Fruit fly (Drosophila melanogaster) whole organism, prepupa: ENCODE results near the gene CG7320.

Experiments used
- Blimp-1 ChIP-seq: fragments of 200-800 bp; sonication (Bioruptor generic); optimal IDR thresholded peaks from 3 replicates; lab custom pipeline; 2017; ENCODE audit warnings: missing biosample characterization, missing genetic modification characterization, mild to moderate bottlenecking, moderate library complexity, missing genetic modification reagents
- CG10631 ChIP-seq: fragments of 200-800 bp; sonication (Bioruptor generic); optimal IDR thresholded peaks from 2 replicates; lab custom pipeline; 2016; ENCODE audit warnings: missing biosample characterization, missing genetic modification characterization
- CG10669 ChIP-seq: fragments of 200-800 bp; sonication (Bioruptor generic); optimal IDR thresholded peaks from 3 replicates; lab custom pipeline; 2018; ENCODE audit warnings: missing biosample characterization, mild to moderate bottlenecking, missing genetic modification characterization, moderate library complexity
- CG11294 ChIP-seq: fragments of 200-800 bp; sonication (Bioruptor generic); IDR thresholded peaks from 2 replicates; pipeline ENCODE4 v1.3.6; 2022; ENCODE audit warnings: missing biosample characterization, missing genetic modification characterization
- CG11762 ChIP-seq: fragments of 200-800 bp; sonication (Bioruptor generic); optimal IDR thresholded peaks from 3 replicates; lab custom pipeline; 2016; ENCODE audit warnings: missing biosample characterization, missing genetic modification characterization; ENCODE audit not compliant: insufficient read depth
- CG11902 ChIP-seq: fragments of 200-800 bp; sonication (Bioruptor generic); optimal IDR thresholded peaks from 3 replicates; lab custom pipeline; 2016; ENCODE audit warnings: missing biosample characterization, missing genetic modification characterization
- CG15336 ChIP-seq: fragments of 200-800 bp; sonication (Bioruptor generic); IDR thresholded peaks from 2 replicates; pipeline ENCODE4 v1.3.6; 2022; ENCODE audit warnings: missing biosample characterization, missing genetic modification characterization
- CG1621 ChIP-seq: fragments of 200-800 bp; sonication (Bioruptor generic); optimal IDR thresholded peaks from 3 replicates; lab custom pipeline; 2018; ENCODE audit warnings: missing biosample characterization, mild to moderate bottlenecking, missing genetic modification characterization
- CG16779 ChIP-seq: fragments of 200-800 bp; sonication (Bioruptor generic); optimal IDR thresholded peaks from 3 replicates; lab custom pipeline; 2017; ENCODE audit warnings: missing biosample characterization, mild to moderate bottlenecking, missing genetic modification characterization
- CG3032 ChIP-seq: fragments of 200-800 bp; optimal IDR thresholded peaks from 2 replicates; lab custom pipeline; 2019; ENCODE audit warnings: missing biosample characterization, mild to moderate bottlenecking, missing genetic modification characterization, moderate library complexity
- CG31627 ChIP-seq: fragments of 200-800 bp; sonication (Bioruptor generic); optimal IDR thresholded peaks from 3 replicates; lab custom pipeline; 2016; ENCODE audit warnings: missing biosample characterization, missing genetic modification characterization
- CG32006 ChIP-seq: fragments of 200-800 bp; sonication (Bioruptor generic); optimal IDR thresholded peaks from 3 replicates; lab custom pipeline; 2017; ENCODE audit warnings: missing biosample characterization, mild to moderate bottlenecking, missing genetic modification characterization
- CG34406 ChIP-seq: fragments of 200-800 bp; sonication (Bioruptor generic); optimal IDR thresholded peaks from 3 replicates; lab custom pipeline; 2016; ENCODE audit warnings: missing biosample characterization, missing genetic modification characterization
- CG3919 ChIP-seq: fragments of 200-800 bp; sonication (Bioruptor generic); optimal IDR thresholded peaks from 3 replicates; lab custom pipeline; 2016; ENCODE audit warnings: missing biosample characterization, missing genetic modification characterization
- CG4318 ChIP-seq: fragments of 200-800 bp; sonication (Bioruptor generic); optimal IDR thresholded peaks from 3 replicates; lab custom pipeline; 2017; ENCODE audit warnings: missing biosample characterization, mild to moderate bottlenecking, missing genetic modification characterization
- CG6276 ChIP-seq: fragments of 200-800 bp; sonication (Bioruptor generic); optimal IDR thresholded peaks from 2 replicates; lab custom pipeline; 2017; ENCODE audit warnings: missing biosample characterization, mild to moderate bottlenecking, missing genetic modification characterization
- CG6792 ChIP-seq: fragments of 200-800 bp; sonication (Bioruptor generic); optimal IDR thresholded peaks from 3 replicates; lab custom pipeline; 2016; ENCODE audit warnings: missing biosample characterization, missing genetic modification characterization
- CG6808 ChIP-seq: fragments of 200-800 bp; sonication (Bioruptor generic); optimal IDR thresholded peaks from 3 replicates; lab custom pipeline; 2017; ENCODE audit warnings: missing biosample characterization, missing genetic modification characterization, mild to moderate bottlenecking, moderate library complexity, missing genetic modification reagents
- CG6854 ChIP-seq: fragments of 200-800 bp; sonication (Bioruptor generic); optimal IDR thresholded peaks from 2 replicates; lab custom pipeline; 2017; ENCODE audit warnings: missing biosample characterization, mild to moderate bottlenecking, missing genetic modification characterization
- CG7368 ChIP-seq: fragments of 200-800 bp; sonication (Bioruptor generic); optimal IDR thresholded peaks from 3 replicates; lab custom pipeline; 2016; ENCODE audit warnings: missing biosample characterization, missing genetic modification characterization
- CG8119 ChIP-seq: fragments of 200-800 bp; sonication (Bioruptor generic); IDR thresholded peaks from 3 replicates; pipeline ENCODE4 v1.3.6; 2022; ENCODE audit warnings: missing biosample characterization, missing genetic modification characterization
- CG8319 ChIP-seq: fragments of 200-800 bp; sonication (Bioruptor generic); optimal IDR thresholded peaks from 3 replicates; lab custom pipeline; 2016; ENCODE audit warnings: missing biosample characterization, missing genetic modification characterization
- Eip75B ChIP-seq: fragments of 200-800 bp; sonication (Bioruptor generic); optimal IDR thresholded peaks from 3 replicates; lab custom pipeline; 2016; ENCODE audit warnings: missing biosample characterization, missing genetic modification characterization
- Eip78C ChIP-seq: fragments of 200-800 bp; sonication (Bioruptor generic); peaks from one replicate; lab custom pipeline; 2016; ENCODE audit warnings: missing biosample characterization, missing genetic modification characterization
- Eip93F ChIP-seq: fragments of 200-800 bp; sonication (Bioruptor generic); optimal IDR thresholded peaks from 2 replicates; lab custom pipeline; 2016; ENCODE audit warnings: missing biosample characterization, mild to moderate bottlenecking, missing genetic modification characterization
- Ets21C ChIP-seq: fragments of 200-800 bp; sonication (Bioruptor generic); optimal IDR thresholded peaks from 3 replicates; lab custom pipeline; 2016; ENCODE audit warnings: missing biosample characterization, missing genetic modification characterization
- Ets96B ChIP-seq: fragments of 200-800 bp; optimal IDR thresholded peaks from 2 replicates; lab custom pipeline; 2019; ENCODE audit warnings: missing biosample characterization, mild to moderate bottlenecking, missing genetic modification characterization, moderate library complexity
- Gug ChIP-seq: fragments of 200-800 bp; sonication (Bioruptor generic); IDR thresholded peaks from 2 replicates; pipeline ENCODE4 v1.3.6; 2022; ENCODE audit warnings: missing biosample characterization, missing genetic modification characterization
- Hr38 ChIP-seq: sonication (Bioruptor generic); optimal IDR thresholded peaks from 2 replicates; lab custom pipeline; 2016; ENCODE audit warnings: missing biosample characterization, missing genetic modification characterization
- Hr39 ChIP-seq: fragments of 200-800 bp; sonication (Bioruptor generic); optimal IDR thresholded peaks from 2 replicates; lab custom pipeline; 2016; ENCODE audit warnings: missing biosample characterization, missing genetic modification characterization
- Hr4 ChIP-seq: fragments of 200-800 bp; sonication (Bioruptor generic); optimal IDR thresholded peaks from 3 replicates; lab custom pipeline; 2016; ENCODE audit warnings: missing biosample characterization, missing genetic modification characterization
- Lpt ChIP-seq: fragments of 200-800 bp; sonication (Bioruptor generic); optimal IDR thresholded peaks from 3 replicates; lab custom pipeline; 2016; ENCODE audit warnings: missing biosample characterization, missing genetic modification characterization
- Met ChIP-seq: fragments of 200-800 bp; sonication (Bioruptor generic); optimal IDR thresholded peaks from 3 replicates; lab custom pipeline; 2016; ENCODE audit warnings: missing biosample characterization, missing genetic modification characterization
- Sox102F ChIP-seq: fragments of 200-800 bp; sonication (Bioruptor generic); optimal IDR thresholded peaks from 2 replicates; lab custom pipeline; 2016; ENCODE audit warnings: missing biosample characterization, mild to moderate bottlenecking, missing genetic modification characterization
- Sox14 ChIP-seq: fragments of 200-800 bp; sonication (Bioruptor generic); optimal IDR thresholded peaks from 3 replicates; lab custom pipeline; 2016; ENCODE audit warnings: missing biosample characterization, missing genetic modification characterization
- Sox15 ChIP-seq: fragments of 200-800 bp; sonication (Bioruptor generic); optimal IDR thresholded peaks from 3 replicates; lab custom pipeline; 2016; ENCODE audit warnings: missing biosample characterization, missing genetic modification characterization
- achi ChIP-seq: fragments of 200-800 bp; sonication (Bioruptor generic); optimal IDR thresholded peaks from 3 replicates; lab custom pipeline; 2016; ENCODE audit warnings: missing biosample characterization, missing genetic modification characterization
- acj6 ChIP-seq: fragments of 200-800 bp; sonication (Bioruptor generic); optimal IDR thresholded peaks from 3 replicates; lab custom pipeline; 2016; ENCODE audit warnings: missing biosample characterization, missing genetic modification characterization
- dsx ChIP-seq: fragments of 200-800 bp; optimal IDR thresholded peaks from 3 replicates; lab custom pipeline; 2019; ENCODE audit warnings: missing biosample characterization, mild to moderate bottlenecking, missing genetic modification characterization, moderate library complexity; ENCODE audit not compliant: poor library complexity, severe bottlenecking
- eg ChIP-seq: fragments of 200-800 bp; sonication (Bioruptor generic); IDR thresholded peaks from 3 replicates; pipeline ENCODE4 v1.3.6; 2022; ENCODE audit warnings: missing biosample characterization, missing genetic modification characterization
- esn ChIP-seq: fragments of 200-800 bp; sonication (Bioruptor generic); optimal IDR thresholded peaks from 2 replicates; lab custom pipeline; 2016; ENCODE audit warnings: missing biosample characterization, mild to moderate bottlenecking, missing genetic modification characterization, moderate library complexity
- fd85E ChIP-seq: fragments of 200-800 bp; sonication (Bioruptor generic); optimal IDR thresholded peaks from 3 replicates; lab custom pipeline; 2016; ENCODE audit warnings: missing biosample characterization, missing genetic modification characterization
- fkh ChIP-seq: fragments of 200-800 bp; sonication (Bioruptor generic); optimal IDR thresholded peaks from 3 replicates; lab custom pipeline; 2017; ENCODE audit warnings: missing biosample characterization, mild to moderate bottlenecking, missing genetic modification characterization, moderate library complexity
- lz ChIP-seq: fragments of 200-800 bp; sonication (Bioruptor generic); optimal IDR thresholded peaks from 3 replicates; lab custom pipeline; 2016; ENCODE audit warnings: missing biosample characterization, missing genetic modification characterization
- pdm3 ChIP-seq: fragments of 200-800 bp; sonication (Bioruptor generic); optimal IDR thresholded peaks from 3 replicates; lab custom pipeline; 2016; ENCODE audit warnings: missing biosample characterization, missing genetic modification characterization
- salr ChIP-seq, 2 experiments: fragments of 200-800 bp; sonication (Bioruptor generic); optimal IDR thresholded peaks; 3 replicates each; lab custom pipeline; 2016 to 2018; ENCODE audit warnings: missing biosample characterization in 2 of 2, missing genetic modification characterization in 2 of 2, mild to moderate bottlenecking in 1 of 2
- spab ChIP-seq: fragments of 200-800 bp; sonication (Bioruptor generic); optimal IDR thresholded peaks from 2 replicates; lab custom pipeline; 2017; ENCODE audit warnings: missing biosample characterization, mild to moderate bottlenecking, missing genetic modification characterization, missing genetic modification reagents
- ss ChIP-seq, 2 experiments: fragments of 200-800 bp; sonication (Bioruptor generic); optimal IDR thresholded peaks; 2 replicates in 1 of 2; 3 replicates in 1 of 2; lab custom pipeline; 2017 to 2018; ENCODE audit warnings: mild to moderate bottlenecking in 2 of 2, missing biosample characterization in 2 of 2, missing genetic modification characterization in 2 of 2, moderate library complexity in 1 of 2
- svp ChIP-seq: fragments of 200-800 bp; sonication (Bioruptor generic); peaks from one replicate; lab custom pipeline; 2016; ENCODE audit warnings: missing biosample characterization, missing genetic modification characterization
- topi ChIP-seq: fragments of 200-800 bp; sonication (Bioruptor generic); optimal IDR thresholded peaks from 3 replicates; lab custom pipeline; 2016; ENCODE audit warnings: missing biosample characterization, missing genetic modification characterization
- vri ChIP-seq: fragments of 200-800 bp; sonication (Bioruptor generic); optimal IDR thresholded peaks from 3 replicates; lab custom pipeline; 2016; ENCODE audit warnings: missing biosample characterization, mild to moderate bottlenecking, missing genetic modification characterization

Gene CG7320

dm6 chr3L:18192858-18193478 lies 8.3 kb upstream of the CG7320 start:
- TF ChIP-seq eg (GFP tag; lab: Robert Waterston, UW) (no peak), salr (GFP tag; optimal IDR thresholded peaks at IDR 0.05; lab: Kevin White, UChicago) (peak; percentile 44 to 73), CG11762 (GFP tag; lab: Kevin White, UChicago) (peak; percentile 76), CG8319 (GFP tag; lab: Kevin White, UChicago) (peak; percentile 78), CG6854 (peak; percentile 75), CG8119 (GFP tag; lab: Robert Waterston, UW) (peak; percentile 69), Hr38 (no peak), CG32006 (peak; percentile 57), Lpt (GFP tag; lab: Kevin White, UChicago) (peak; percentile 64), Blimp-1 (GFP tag; lab: Kevin White, UChicago) (peak; percentile 87), CG11902 (GFP tag; lab: Kevin White, UChicago) (peak; percentile 86), svp (GFP tag; lab: Kevin White, UChicago) (peak; percentile 95), CG1621 (peak; percentile 65), Gug (GFP tag; lab: Robert Waterston, UW) (peak; percentile 34; the same call in 1 of the 2 replicates), CG34406 (GFP tag; lab: Kevin White, UChicago) (peak; percentile 95), Ets21C (GFP tag; lab: Kevin White, UChicago) (peak; percentile 50), Hr39 (GFP tag; lab: Kevin White, UChicago) (peak; percentile 73), esn (peak; percentile 92), CG6792 (GFP tag; lab: Kevin White, UChicago) (peak; percentile 86), Eip78C (GFP tag; lab: Kevin White, UChicago) (peak; percentile 95), CG16779 (tag; lab: Kevin White, UChicago) (peak; percentile 66), achi (GFP tag; lab: Kevin White, UChicago) (peak; percentile 90), pdm3 (GFP tag; lab: Kevin White, UChicago) (peak; percentile 72), Sox15 (GFP tag; lab: Kevin White, UChicago) (peak; percentile 84), Ets96B (peak; percentile 94), CG3919 (GFP tag; lab: Kevin White, UChicago) (peak; percentile 89), fkh (peak; percentile 59), spab (GFP tag; lab: Kevin White, UChicago) (peak; percentile 91), CG10631 (GFP tag; lab: Kevin White, UChicago) (peak; percentile 92), dsx (GFP tag; lab: Kevin White, UChicago) (peak; percentile 94), lz (peak; percentile 73), Eip75B (GFP tag; lab: Kevin White, UChicago) (peak; percentile 71), CG11294 (GFP tag; lab: Robert Waterston, UW) (no peak), CG6276 (GFP tag; lab: Kevin White, UChicago) (no peak), CG4318 (GFP tag; lab: Kevin White, UChicago) (no peak), Met (peak; percentile 85), topi (GFP tag; lab: Kevin White, UChicago) (peak; percentile 84), vri (GFP tag; lab: Kevin White, UChicago) (peak; percentile 73), CG3032 (tag; lab: Kevin White, UChicago) (peak; percentile 97), Sox14 (peak; percentile 66), Hr4 (peak; percentile 19), Eip93F (GFP tag; lab: Kevin White, UChicago) (peak; percentile 59), CG31627 (peak; percentile 79), CG10669 (GFP tag; lab: Kevin White, UChicago) (peak; percentile 88), CG15336 (GFP tag; lab: Robert Waterston, UW) (peak; percentile 49), CG7368 (GFP tag; lab: Kevin White, UChicago) (peak; percentile 75), CG6808 (GFP tag; lab: Kevin White, UChicago) (peak; percentile 92), acj6 (GFP tag; lab: Kevin White, UChicago) (peak; percentile 91), Sox102F (GFP tag; lab: Kevin White, UChicago) (peak; percentile 78), fd85E (GFP tag; lab: Kevin White, UChicago) (peak; percentile 48), ss (GFP tag; optimal IDR thresholded peaks at IDR 0.05; lab: Kevin White, UChicago) (peak; percentile 91 to 92)
